Worm (Caenorhabditis elegans): Measurements from ENCODE around the gene lgc-19.

DNA sequence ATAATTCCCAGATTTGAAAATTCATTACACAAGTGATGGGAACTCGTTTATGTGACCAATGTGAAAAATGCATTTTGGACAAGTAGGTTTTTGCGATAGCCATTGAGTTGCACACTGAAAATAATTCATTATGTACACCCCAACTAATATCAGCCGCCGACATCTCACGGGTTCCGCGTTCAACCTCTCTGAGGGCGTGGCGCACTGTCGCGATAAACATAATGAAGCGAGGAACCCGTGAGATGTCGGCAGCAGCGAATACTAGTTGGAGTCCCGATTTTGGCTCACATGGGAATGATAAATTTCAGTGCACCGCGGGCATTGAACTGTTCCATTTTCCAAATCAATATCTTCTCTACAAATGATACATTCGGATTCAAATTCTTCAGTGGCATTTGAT lies 25.4 kb downstream of the lgc-19 start:
- no peak for TF ChIP-seq ceh-28 (tag; optimal IDR thresholded peaks at IDR 0.05)
- no peak for TF ChIP-seq egl-5 (tag; optimal IDR thresholded peaks at IDR 0.05)
- TF ChIP-seq ztf-4 (tag; optimal IDR thresholded peaks at IDR 0.05), result no peak
- TF ChIP-seq fos-1 (tag; optimal IDR thresholded peaks at IDR 0.05), result no peak
